In the genomic region with DNA sequence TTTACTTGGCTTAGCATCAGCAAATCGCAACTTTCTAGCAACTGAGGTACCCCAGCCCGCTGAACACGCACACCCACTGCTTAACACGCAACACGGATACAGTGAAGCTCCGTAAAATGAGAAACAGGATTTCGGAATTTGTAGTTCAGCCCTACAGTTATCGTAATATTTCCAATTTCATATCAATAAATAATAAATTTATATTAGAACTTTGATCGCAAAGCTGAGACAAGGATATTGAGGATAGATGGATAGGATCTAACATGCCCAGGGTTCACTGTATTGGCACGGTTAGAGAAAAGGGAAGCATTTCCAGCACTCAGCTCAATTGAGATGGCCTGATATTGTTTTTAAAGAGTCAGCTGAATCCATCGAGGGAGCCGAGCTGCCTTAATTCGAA, we compare ENCODE assay signal across 1 fruit fly cellular context.
A peak's percentile ranks its signal among the peaks of the same experiment; 100 is the strongest.
TF ChIP-seq lines count a peak whose summit lies in the region.

No protein-coding gene starts in this region.

TF ChIP-seq in whole organism, embryonic, 481 proteins besides CTCF, POLR2A, EP300 and RAD21 (continued from another document):
- peak; percentile 15 for TF ChIP-seq ind (GFP tag; optimal IDR thresholded peaks at IDR 0.05; lab: Kevin White, UChicago)
- TF ChIP-seq Sry-δ (GFP tag; optimal IDR thresholded peaks at IDR 0.05; lab: Kevin White, UChicago): no peak
- TF ChIP-seq row (GFP tag; IDR thresholded peaks at IDR 0.05; lab: Robert Waterston, UW): peak; percentile 59
- TF ChIP-seq Neu2 (GFP tag; optimal IDR thresholded peaks at IDR 0.05; lab: Kevin White, UChicago; ENCODE audit: borderline replicate concordance): no peak
- peak; percentile 12 for TF ChIP-seq CoRest (tag; optimal IDR thresholded peaks at IDR 0.05; lab: Kevin White, UChicago)
- TF ChIP-seq Dbx (GFP tag; IDR thresholded peaks at IDR 0.05; lab: Robert Waterston, UW): no peak
- peak; percentile 28 for TF ChIP-seq CG13424 (tag; optimal IDR thresholded peaks at IDR 0.05; lab: Kevin White, UChicago)
- TF ChIP-seq E2f2 (GFP tag; IDR thresholded peaks at IDR 0.05; lab: Robert Waterston, UW): 0 out of 2 replicates have a peak, but pooled peaks have one; percentile 13
- TF ChIP-seq ase (GFP tag; IDR thresholded peaks at IDR 0.05; lab: Robert Waterston, UW): 0 out of 3 replicates have a peak, but pooled peaks have one; percentile 38
- peak; percentile 12 for TF ChIP-seq ATbp (GFP tag; optimal IDR thresholded peaks at IDR 0.05; lab: Kevin White, UChicago)
- no peak for TF ChIP-seq CG17612 (GFP tag; IDR thresholded peaks at IDR 0.05; lab: Robert Waterston, UW)
- TF ChIP-seq dysf (GFP tag; IDR thresholded peaks at IDR 0.05; lab: Robert Waterston, UW): peak; percentile 39; the same call in 1 of the 3 replicates
- TF ChIP-seq CG11504 (tag; optimal IDR thresholded peaks at IDR 0.05; lab: Kevin White, UChicago): peak; percentile 34
- TF ChIP-seq CG10366 (GFP tag; IDR thresholded peaks at IDR 0.05; lab: Robert Waterston, UW): no peak
- no peak for TF ChIP-seq CG2712 (tag; optimal IDR thresholded peaks at IDR 0.05; lab: Kevin White, UChicago)
- peak; percentile 5 for TF ChIP-seq Xbp1 (GFP tag; optimal IDR thresholded peaks at IDR 0.05; lab: Kevin White, UChicago)
- TF ChIP-seq Scr (GFP tag; IDR thresholded peaks at IDR 0.05; lab: Robert Waterston, UW; ENCODE audit: partially characterized antibody): no peak
- TF ChIP-seq dati (GFP tag; IDR thresholded peaks at IDR 0.05; lab: Robert Waterston, UW): no peak
- peak; percentile 54 for TF ChIP-seq Drgx (GFP tag; IDR thresholded peaks at IDR 0.05; lab: Robert Waterston, UW)
- TF ChIP-seq prd (optimal IDR thresholded peaks at IDR 0.05; lab: Kevin White, UChicago): no peak
- 0 out of 3 replicates have a peak, but pooled peaks have one; percentile 29 for TF ChIP-seq prd (GFP tag; IDR thresholded peaks at IDR 0.05; lab: Robert Waterston, UW)
- peak; percentile 1 for TF ChIP-seq bcd (GFP tag; optimal IDR thresholded peaks at IDR 0.05; lab: Kevin White, UChicago)
- no peak for TF ChIP-seq CG17186 (GFP tag; optimal IDR thresholded peaks at IDR 0.05; lab: Kevin White, UChicago)
- peak; percentile 7 for TF ChIP-seq tap (tag; optimal IDR thresholded peaks at IDR 0.05; lab: Kevin White, UChicago)
- 0 out of 3 replicates have a peak, but pooled peaks have one; percentile 28 for TF ChIP-seq CG11456 (GFP tag; IDR thresholded peaks at IDR 0.05; lab: Robert Waterston, UW)
- TF ChIP-seq CG4282 (GFP tag; optimal IDR thresholded peaks at IDR 0.05; lab: Kevin White, UChicago): no peak
- no peak for TF ChIP-seq CG10274 (GFP tag; optimal IDR thresholded peaks at IDR 0.05; lab: Kevin White, UChicago)
- TF ChIP-seq CG15269 (tag; optimal IDR thresholded peaks at IDR 0.05; lab: Kevin White, UChicago): peak; percentile 17
- TF ChIP-seq CG8388 (GFP tag; optimal IDR thresholded peaks at IDR 0.05; lab: Kevin White, UChicago): no peak
- peak; percentile 42 for TF ChIP-seq lab (GFP tag; optimal IDR thresholded peaks at IDR 0.05; lab: Kevin White, UChicago)
- no peak for TF ChIP-seq ham (GFP tag; IDR thresholded peaks at IDR 0.05; lab: Robert Waterston, UW)
- TF ChIP-seq amos (GFP tag; IDR thresholded peaks at IDR 0.05; lab: Robert Waterston, UW; ENCODE audit: partially characterized antibody): no peak
- TF ChIP-seq CG14014 (GFP tag; IDR thresholded peaks at IDR 0.05; lab: Robert Waterston, UW): peak; percentile 31; the same call in 1 of the 2 replicates
- TF ChIP-seq CG32532 (GFP tag; IDR thresholded peaks at IDR 0.05; lab: Robert Waterston, UW): peak; percentile 43; the same call in 1 of the 2 replicates
- no peak for TF ChIP-seq CG4360 (GFP tag; IDR thresholded peaks at IDR 0.05; lab: Robert Waterston, UW)
- peak; percentile 40; the same call in 1 of the 2 replicates for TF ChIP-seq HLH3B (GFP tag; IDR thresholded peaks at IDR 0.05; lab: Robert Waterston, UW)
- TF ChIP-seq eve (GFP tag; optimal IDR thresholded peaks at IDR 0.05; lab: Kevin White, UChicago): no peak
- peak; percentile 37 for TF ChIP-seq CG2678 (tag; optimal IDR thresholded peaks at IDR 0.05; lab: Kevin White, UChicago)
- no peak for TF ChIP-seq hkb (optimal IDR thresholded peaks at IDR 0.05; lab: Kevin White, UChicago)
- peak; percentile 33; the same call in 1 of the 2 replicates for TF ChIP-seq hkb (GFP tag; IDR thresholded peaks at IDR 0.05; lab: Robert Waterston, UW)
- TF ChIP-seq slbo (GFP tag; IDR thresholded peaks at IDR 0.05; lab: Robert Waterston, UW): peak; percentile 43; the same call in 1 of the 2 replicates
- TF ChIP-seq Hsf (GFP tag; optimal IDR thresholded peaks at IDR 0.05; lab: Kevin White, UChicago): no peak
- TF ChIP-seq gem (tag; optimal IDR thresholded peaks at IDR 0.05; lab: Kevin White, UChicago): peak; percentile 45
- peak; percentile 10 for TF ChIP-seq fd3F (GFP tag; optimal IDR thresholded peaks at IDR 0.05; lab: Kevin White, UChicago)
- peak; percentile 69 for TF ChIP-seq grau (tag; optimal IDR thresholded peaks at IDR 0.05; lab: Kevin White, UChicago)
- TF ChIP-seq CG1603 (tag; optimal IDR thresholded peaks at IDR 0.05; lab: Kevin White, UChicago): peak; percentile 20
TF ChIP-seq in whole organism, embryonic: peak in this region for 45.
